Worm (Caenorhabditis elegans) whole organism, L4 larva: ENCODE data around the gene mpz-6.

Experiments used
- D1046.2 ChIP-seq: fragments of 200-800 bp; sonication (Bioruptor generic); IDR thresholded peaks from 2 replicates; pipeline ENCODE4 v1.3.6; 2022; ENCODE audit warnings: missing genetic modification characterization, missing compliant biosample characterization
- F10B5.3 ChIP-seq: sonication (generic microtip); optimal IDR thresholded peaks from 2 replicates; lab custom pipeline; 2016; ENCODE audit warnings: mild to moderate bottlenecking, missing genetic modification characterization, missing compliant biosample characterization
- F26F4.8 ChIP-seq: fragments of 200-800 bp; sonication (Bioruptor generic); conservative IDR thresholded peaks from 2 replicates; pipeline ENCODE4 v1.3.6; 2022; ENCODE audit warnings: missing genetic modification characterization, missing compliant biosample characterization
- F37D6.2 ChIP-seq: sonication (generic microtip); optimal IDR thresholded peaks from 2 replicates; lab custom pipeline; 2016; ENCODE audit warnings: mild to moderate bottlenecking, missing genetic modification characterization, missing compliant biosample characterization
- F44E2.7 ChIP-seq: fragments of 200-800 bp; sonication (Bioruptor generic); IDR thresholded peaks from 2 replicates; pipeline ENCODE4 v2.1.2; 2022; ENCODE audit warnings: missing genetic modification characterization, missing compliant biosample characterization
- R02D3.7 ChIP-seq: fragments of 150-350 bp; sonication (generic microtip); optimal IDR thresholded peaks from 3 replicates; lab custom pipeline; 2014; ENCODE audit warnings: missing biosample characterization, missing genetic modification characterization
- T26A8.4 ChIP-seq: fragments of 200-800 bp; sonication (Bioruptor generic); IDR thresholded peaks from 2 replicates; pipeline ENCODE4 v1.3.6; 2022; ENCODE audit warnings: missing genetic modification characterization, missing compliant biosample characterization
- Y5F2A.4 ChIP-seq: fragments of 200-800 bp; sonication (Bioruptor generic); optimal IDR thresholded peaks from 2 replicates; lab custom pipeline; 2018; ENCODE audit warnings: mild to moderate bottlenecking, missing genetic modification characterization, missing compliant biosample characterization
- Y75B8A.6 ChIP-seq: fragments of 200-800 bp; sonication (Bioruptor generic); IDR thresholded peaks from 2 replicates; pipeline ENCODE4 v1.3.6; 2022; ENCODE audit warnings: missing genetic modification reagents, missing genetic modification characterization, missing compliant biosample characterization
- aly-2 ChIP-seq: sonication (generic microtip); optimal IDR thresholded peaks from 2 replicates; lab custom pipeline; 2018; ENCODE audit warnings: missing biosample characterization, missing genetic modification characterization
- ama-1 ChIP-seq: fragments of 150-350 bp; optimal IDR thresholded peaks from 2 replicates; lab custom pipeline; 2014; ENCODE audit warnings: inconsistent platforms, mixed read lengths
- attf-4 ChIP-seq: sonication (generic microtip); optimal IDR thresholded peaks from 3 replicates; lab custom pipeline; 2017; ENCODE audit warnings: missing biosample characterization, missing genetic modification characterization
- ceh-28 ChIP-seq: fragments of 150-350 bp; optimal IDR thresholded peaks from 2 replicates; lab custom pipeline; 2014; ENCODE audit warnings: missing biosample characterization, missing genetic modification reagents, missing genetic modification characterization
- ceh-82 ChIP-seq: sonication (generic microtip); optimal IDR thresholded peaks from 2 replicates; lab custom pipeline; 2017; ENCODE audit warnings: missing biosample characterization, missing genetic modification characterization
- cey-2 ChIP-seq: sonication (generic microtip); optimal IDR thresholded peaks from 3 replicates; lab custom pipeline; 2017; ENCODE audit warnings: missing genetic modification characterization, mild to moderate bottlenecking, missing compliant biosample characterization, antibody characterized with exemption, borderline replicate concordance; ENCODE audit not compliant: insufficient read depth
- daf-16 ChIP-seq, 3 experiments: sonication (generic microtip); optimal IDR thresholded peaks; 2 replicates each; lab custom pipeline; 2016 to 2017; ENCODE audit warnings: missing genetic modification characterization in 3 of 3, missing genetic modification reagents in 3 of 3, mild to moderate bottlenecking in 2 of 3, missing compliant biosample characterization in 2 of 3, missing biosample characterization in 1 of 3, moderate library complexity in 1 of 3
- daf-19 ChIP-seq: fragments of 200-800 bp; sonication (Bioruptor generic); conservative IDR thresholded peaks from 2 replicates; pipeline ENCODE4 v1.3.6; 2022; ENCODE audit warnings: missing genetic modification characterization, missing compliant biosample characterization
- dmd-8 ChIP-seq: fragments of 200-800 bp; sonication (Bioruptor generic); IDR thresholded peaks from 2 replicates; pipeline ENCODE4 v1.3.6; 2022; ENCODE audit warnings: missing genetic modification characterization, missing compliant biosample characterization
- duxl-1 ChIP-seq: sonication (generic microtip); optimal IDR thresholded peaks from 2 replicates; lab custom pipeline; 2016; ENCODE audit warnings: mild to moderate bottlenecking, missing genetic modification characterization, moderate library complexity, missing compliant biosample characterization; ENCODE audit not compliant: poor library complexity
- egl-43 ChIP-seq: fragments of 200-800 bp; sonication (Bioruptor generic); IDR thresholded peaks from 2 replicates; pipeline ENCODE4 v1.3.6; 2022; ENCODE audit warnings: missing genetic modification reagents, missing genetic modification characterization, missing compliant biosample characterization
- fkh-10 ChIP-seq: fragments of 150-350 bp; optimal IDR thresholded peaks from 2 replicates; lab custom pipeline; 2014; ENCODE audit warnings: missing biosample characterization, missing genetic modification reagents, missing genetic modification characterization
- fos-1 ChIP-seq: fragments of 150-350 bp; optimal IDR thresholded peaks from 2 replicates; lab custom pipeline; 2014; ENCODE audit warnings: missing biosample characterization, missing genetic modification characterization
- gei-8 ChIP-seq: fragments of 200-800 bp; sonication (Bioruptor generic); optimal IDR thresholded peaks from 2 replicates; lab custom pipeline; 2018; ENCODE audit warnings: mild to moderate bottlenecking, missing genetic modification characterization, missing compliant biosample characterization
- hlh-11 ChIP-seq: fragments of 200-800 bp; sonication (Bioruptor generic); optimal IDR thresholded peaks from 2 replicates; lab custom pipeline; 2018; ENCODE audit warnings: mild to moderate bottlenecking, missing genetic modification characterization, missing compliant biosample characterization
- lim-7 ChIP-seq: fragments of 200-800 bp; sonication (Bioruptor generic); IDR thresholded peaks from 2 replicates; pipeline ENCODE4 v1.3.6; 2022; ENCODE audit warnings: missing genetic modification characterization, missing compliant biosample characterization
- lin-29 ChIP-seq: fragments of 200-800 bp; sonication (Bioruptor generic); IDR thresholded peaks from 2 replicates; pipeline ENCODE4 v1.3.6; 2022; ENCODE audit warnings: missing genetic modification reagents, missing genetic modification characterization, missing compliant biosample characterization
- lin-38 ChIP-seq: fragments of 200-800 bp; sonication (Bioruptor generic); IDR thresholded peaks from 2 replicates; pipeline ENCODE4 v1.3.6; 2022; ENCODE audit warnings: missing genetic modification reagents, missing genetic modification characterization, missing compliant biosample characterization
- lsy-2 ChIP-seq, 2 experiments: fragments of 150-350 bp in 1 of 2; sonication (generic microtip) in 1 of 2; optimal IDR thresholded peaks; 2 replicates each; lab custom pipeline; 2014 to 2017; ENCODE audit warnings: missing biosample characterization in 2 of 2, missing genetic modification characterization in 2 of 2
- madf-9 ChIP-seq: fragments of 200-800 bp; sonication (Bioruptor generic); conservative IDR thresholded peaks from 2 replicates; pipeline ENCODE4 v1.3.6; 2022; ENCODE audit warnings: missing genetic modification reagents, missing genetic modification characterization, missing compliant biosample characterization
- mdl-1 ChIP-seq, 2 experiments: fragments of 150-350 bp in 1 of 2; sonication (generic microtip) in 1 of 2; optimal IDR thresholded peaks; 2 replicates each; lab custom pipeline; 2014 to 2017; ENCODE audit warnings: missing biosample characterization in 2 of 2, missing genetic modification characterization in 2 of 2
- mes-2 ChIP-seq: sonication (generic microtip); optimal IDR thresholded peaks from 2 replicates; lab custom pipeline; 2016; ENCODE audit warnings: missing genotype, mild to moderate bottlenecking, missing genetic modification characterization, missing compliant biosample characterization; ENCODE audit not compliant: poor library complexity, severe bottlenecking
- mxl-2 ChIP-seq: fragments of 200-800 bp; sonication (Bioruptor generic); conservative IDR thresholded peaks from 2 replicates; pipeline ENCODE4 v1.3.6; 2022; ENCODE audit warnings: missing genetic modification reagents, missing genetic modification characterization, missing compliant biosample characterization
- nhr-11 ChIP-seq: fragments of 150-350 bp; optimal IDR thresholded peaks from 2 replicates; lab custom pipeline; 2014; ENCODE audit warnings: missing biosample characterization, missing genetic modification characterization
- nhr-111 ChIP-seq: fragments of 200-800 bp; sonication (Bioruptor generic); optimal IDR thresholded peaks from 2 replicates; lab custom pipeline; 2018; ENCODE audit warnings: mild to moderate bottlenecking, missing genetic modification characterization, missing compliant biosample characterization
- nhr-28 ChIP-seq: fragments of 150-350 bp; optimal IDR thresholded peaks from 2 replicates; lab custom pipeline; 2014; ENCODE audit warnings: missing biosample characterization, missing genetic modification characterization
- nhr-48 ChIP-seq: sonication (generic microtip); optimal IDR thresholded peaks from 2 replicates; lab custom pipeline; 2016; ENCODE audit warnings: mild to moderate bottlenecking, missing genetic modification characterization, missing compliant biosample characterization
- nhr-76 ChIP-seq: fragments of 150-350 bp; optimal IDR thresholded peaks from 2 replicates; lab custom pipeline; 2014; ENCODE audit warnings: missing biosample characterization, missing genetic modification characterization
- nhr-77 ChIP-seq: fragments of 150-350 bp; optimal IDR thresholded peaks from 2 replicates; lab custom pipeline; 2014; ENCODE audit warnings: missing biosample characterization, missing genetic modification characterization
- pha-4 ChIP-seq, 2 experiments: fragments of 150-350 bp in 1 of 2; fragments of 200-800 bp in 1 of 2; sonication (Bioruptor generic) in 1 of 2; IDR thresholded peaks in 1 of 2; optimal IDR thresholded peaks in 1 of 2; 2 replicates each; pipeline versions ENCODE4 v1.3.6 to Lab custom; 2014 to 2022; ENCODE audit warnings: missing genetic modification characterization in 2 of 2, missing genetic modification reagents in 2 of 2, missing biosample characterization in 1 of 2, missing compliant biosample characterization in 1 of 2
- php-3 ChIP-seq: fragments of 200-800 bp; sonication (Bioruptor generic); IDR thresholded peaks from 2 replicates; pipeline ENCODE4 v1.3.6; 2022; ENCODE audit warnings: missing genetic modification reagents, missing genetic modification characterization, missing compliant biosample characterization
- pqm-1 ChIP-seq: sonication (generic microtip); optimal IDR thresholded peaks from 2 replicates; lab custom pipeline; 2017; ENCODE audit warnings: missing biosample characterization, missing genetic modification characterization
- set-16 ChIP-seq: fragments of 200-800 bp; sonication (Bioruptor generic); IDR thresholded peaks from 2 replicates; pipeline ENCODE4 v1.3.6; 2022; ENCODE audit warnings: missing genetic modification reagents, missing genetic modification characterization, missing compliant biosample characterization
- snpc-4 ChIP-seq: fragments of 150-350 bp; optimal IDR thresholded peaks from 2 replicates; lab custom pipeline; 2014; ENCODE audit warnings: missing biosample characterization, missing genetic modification characterization
- spr-3 ChIP-seq: fragments of 200-800 bp; sonication (Bioruptor generic); optimal IDR thresholded peaks from 2 replicates; lab custom pipeline; 2018; ENCODE audit warnings: mild to moderate bottlenecking, missing genetic modification characterization, missing compliant biosample characterization
- unc-130 ChIP-seq: sonication (generic microtip); optimal IDR thresholded peaks from 2 replicates; lab custom pipeline; 2016; ENCODE audit warnings: missing genetic modification reagents, missing genetic modification characterization, missing compliant biosample characterization
- zfp-2 ChIP-seq: sonication (generic microtip); optimal IDR thresholded peaks from 2 replicates; lab custom pipeline; 2016; ENCODE audit warnings: mild to moderate bottlenecking, missing genetic modification characterization, missing compliant biosample characterization
- ztf-11 ChIP-seq: fragments of 150-350 bp; optimal IDR thresholded peaks from 2 replicates; lab custom pipeline; 2014; ENCODE audit warnings: missing biosample characterization, missing genetic modification characterization

The mpz-6 gene

DNA sequence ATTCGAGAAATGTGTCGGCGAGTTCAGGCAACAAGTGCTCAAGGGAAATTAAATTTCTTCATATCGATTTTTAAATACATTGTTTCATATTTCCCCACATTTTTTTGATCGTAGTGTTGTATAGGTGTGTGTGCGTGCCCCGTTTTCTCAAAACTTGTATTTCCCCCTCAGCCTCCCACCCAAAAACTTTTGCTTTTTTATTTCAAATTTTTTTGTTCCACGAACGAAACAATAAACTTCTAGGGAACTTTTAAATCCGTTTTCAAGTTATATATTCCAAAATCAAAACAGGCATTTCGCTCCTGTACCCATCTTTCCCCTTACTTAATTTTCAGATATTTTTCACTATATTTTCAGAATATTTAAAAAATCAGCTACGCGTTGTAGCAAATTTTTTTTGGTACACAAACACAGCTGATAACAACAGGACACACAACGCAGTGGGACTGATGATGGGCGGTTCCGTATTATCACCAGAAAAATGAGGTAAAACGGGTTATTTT, 11.2 kb upstream of the mpz-6 start, which contains the start of the genes M176.4 and M176.16:
M176.4 (plus strand) TSS at position 301 of the 503 bp plus-strand sequence.
M176.16 (plus strand) TSS at position 453 of the 503 bp plus-strand sequence.
- TF ChIP-seq F26F4.8 (GFP tag; lab: Robert Waterston, UW), result no peak
- peak; percentile 18 for TF ChIP-seq mes-2 (tag; lab: Kevin White, UChicago)
- no peak for TF ChIP-seq lim-7 (GFP tag; lab: Robert Waterston, UW)
- TF ChIP-seq R02D3.7 (tag; lab: Kevin White, UChicago), result no peak
- TF ChIP-seq Y75B8A.6 (GFP tag; lab: Robert Waterston, UW), result no peak
- no peak for TF ChIP-seq cey-2 (tag; lab: Kevin White, UChicago)
- TF ChIP-seq F44E2.7 (GFP tag; lab: Robert Waterston, UW), result no peak
- peak; percentile 30 for TF ChIP-seq pqm-1 (tag; lab: Kevin White, UChicago)
- no peak for TF ChIP-seq daf-16 (GFP tag; optimal IDR thresholded peaks at IDR 0.05; lab: Kevin White, UChicago)
- TF ChIP-seq daf-16 (tag; optimal IDR thresholded peaks at IDR 0.05; lab: Kevin White, UChicago), result peak; percentile 40
- TF ChIP-seq attf-4 (tag; lab: Kevin White, UChicago), result no peak
- TF ChIP-seq unc-130 (GFP tag; lab: Kevin White, UChicago), result no peak
- TF ChIP-seq spr-3, result no peak
- no peak for TF ChIP-seq F10B5.3 (tag; lab: Kevin White, UChicago)
- no peak for TF ChIP-seq hlh-11
- no peak for TF ChIP-seq daf-19
- TF ChIP-seq fos-1, result no peak
- no peak for TF ChIP-seq nhr-28 (tag; lab: Kevin White, UChicago)
- peak; percentile 7 for TF ChIP-seq nhr-77
- TF ChIP-seq zfp-2 (tag; lab: Kevin White, UChicago), result no peak
- TF ChIP-seq ceh-82 (tag; lab: Kevin White, UChicago), result no peak
- TF ChIP-seq nhr-76 (tag; lab: Kevin White, UChicago), result no peak
- TF ChIP-seq aly-2, result no peak
- TF ChIP-seq mxl-2 (GFP tag; lab: Robert Waterston, UW), result no peak
- no peak for TF ChIP-seq pha-4 (GFP tag; IDR thresholded peaks at IDR 0.05; lab: Robert Waterston, UW)
- no peak for TF ChIP-seq pha-4 (tag; optimal IDR thresholded peaks at IDR 0.05; lab: Kevin White, UChicago)
- no peak for TF ChIP-seq mdl-1 (tag; optimal IDR thresholded peaks at IDR 0.05; lab: Kevin White, UChicago)

DNA sequence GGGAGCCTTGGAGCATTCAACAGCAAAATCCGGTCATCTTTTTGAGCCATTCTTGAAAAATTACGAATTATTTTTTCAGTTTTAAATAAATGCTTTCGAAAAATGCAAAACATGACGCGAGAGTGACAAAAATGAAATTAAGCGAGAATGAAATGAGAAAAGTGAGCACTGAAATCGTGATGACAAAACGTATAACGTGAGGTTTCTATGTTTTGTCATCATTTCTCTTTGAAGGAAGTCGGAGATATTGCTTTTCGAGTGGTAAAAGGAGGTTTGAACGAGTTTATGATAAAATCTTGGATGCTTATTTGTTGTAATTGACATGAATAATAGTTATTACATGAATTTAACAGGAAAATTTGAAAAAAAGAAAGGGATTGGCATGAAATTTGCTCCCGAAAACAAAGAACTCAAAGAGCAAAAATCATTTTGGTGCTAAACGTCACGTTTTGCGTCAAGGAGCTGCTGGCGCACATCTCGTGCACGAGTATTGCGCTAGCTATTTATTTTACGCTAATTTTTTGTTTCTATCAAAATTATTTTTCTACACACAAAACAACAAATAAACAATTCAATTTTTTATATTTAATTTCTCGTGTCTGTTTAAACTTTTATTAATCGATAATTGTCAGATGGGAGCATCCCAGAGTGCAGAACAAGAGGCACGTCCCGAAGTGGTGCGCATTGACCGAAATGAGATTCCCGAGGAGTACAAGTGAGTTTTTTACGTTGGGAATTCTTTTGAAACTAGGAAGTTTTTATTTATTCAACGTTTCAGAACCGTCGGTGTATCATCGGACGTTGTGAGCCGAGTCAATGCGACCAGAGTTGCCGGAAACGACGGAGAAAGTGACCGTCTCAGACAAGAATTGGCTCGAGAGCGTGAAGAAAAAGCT, 9.7 kb upstream of the mpz-6 start, which contains the start of the genes gss-1 and chch-3:
gss-1 (minus strand) TSS at position 51 of the 896 bp plus-strand sequence.
chch-3 (plus strand) TSS at position 633 of the 896 bp plus-strand sequence.
- TF ChIP-seq madf-9 (GFP tag; lab: Robert Waterston, UW) (no peak), nhr-111 (GFP tag; lab: Kevin White, UChicago) (no peak), ceh-28 (no peak), lin-38 (GFP tag; lab: Robert Waterston, UW) (no peak), set-16 (GFP tag; lab: Robert Waterston, UW) (no peak), snpc-4 (tag; lab: Kevin White, UChicago) (no peak), mes-2 (tag; lab: Kevin White, UChicago) (peak; percentile 66), ama-1 (lab: Kevin White, UChicago) (no peak), lin-29 (GFP tag; lab: Robert Waterston, UW) (no peak), ztf-11 (tag; lab: Kevin White, UChicago) (no peak), Y5F2A.4 (no peak), php-3 (no peak), cey-2 (tag; lab: Kevin White, UChicago) (no peak), lsy-2 (tag; optimal IDR thresholded peaks at IDR 0.05; lab: Kevin White, UChicago) (peak in 1 of 2 experiments; percentile 84), T26A8.4 (GFP tag; lab: Robert Waterston, UW) (no peak), nhr-28 (tag; lab: Kevin White, UChicago) (peak; percentile 20), dmd-8 (GFP tag; lab: Robert Waterston, UW) (no peak), nhr-48 (no peak), gei-8 (GFP tag; lab: Kevin White, UChicago) (no peak), F37D6.2 (peak; percentile 24), Y75B8A.6 (GFP tag; lab: Robert Waterston, UW) (no peak), egl-43 (no peak), F44E2.7 (GFP tag; lab: Robert Waterston, UW) (no peak), nhr-11 (tag; lab: Kevin White, UChicago) (peak; percentile 69), fkh-10 (GFP tag; lab: Kevin White, UChicago) (peak; percentile 18), duxl-1 (tag; lab: Kevin White, UChicago) (no peak), D1046.2 (no peak)
